Worm (Caenorhabditis elegans): ENCODE results near the gene grd-5.

ce11 chrV:8569841-8570361, 48.9 kb upstream of the grd-5 start, which contains the start of the genes F25G6.9 and symk-1:
- no peak for TF ChIP-seq tab-1 (GFP tag; IDR thresholded peaks at IDR 0.05)
- no peak for TF ChIP-seq flt-1 (GFP tag; IDR thresholded peaks at IDR 0.05)
- no peak for TF ChIP-seq med-1 (GFP tag; optimal IDR thresholded peaks at IDR 0.05; ENCODE audit: insufficient read depth)
